1 fruit fly cellular context compared by ENCODE assay signal in genomic region chr2L:18785026-18785600, dm6.
A peak's percentile ranks its signal among the peaks of the same experiment; 100 is the strongest.
TF ChIP-seq lines count a peak whose summit lies in the region.

No protein-coding gene starts in this region.

TF ChIP-seq in whole organism, embryonic, 481 proteins besides CTCF, POLR2A, EP300 and RAD21 (continued from another document):
- TF ChIP-seq Stat92E (GFP tag; optimal IDR thresholded peaks at IDR 0.05; lab: Kevin White, UChicago) (no peak), tin (GFP tag; optimal IDR thresholded peaks at IDR 0.05; lab: Kevin White, UChicago) (no peak), CG3838 (GFP tag; optimal IDR thresholded peaks at IDR 0.05; lab: Kevin White, UChicago) (no peak), Dip2 (GFP tag; IDR thresholded peaks at IDR 0.05; lab: Robert Waterston, UW) (no peak), B-H2 (GFP tag; optimal IDR thresholded peaks at IDR 0.05; lab: Kevin White, UChicago) (no peak), cad (GFP tag; optimal IDR thresholded peaks at IDR 0.05; lab: Kevin White, UChicago) (no peak), wek (GFP tag; optimal IDR thresholded peaks at IDR 0.05; lab: Kevin White, UChicago) (no peak), Lim3 (GFP tag; IDR thresholded peaks at IDR 0.05; lab: Robert Waterston, UW) (no peak), pum (GFP tag; optimal IDR thresholded peaks at IDR 0.05; lab: Kevin White, UChicago) (no peak), D (optimal IDR thresholded peaks at IDR 0.05; lab: Kevin White, UChicago) (no peak), D (GFP tag; optimal IDR thresholded peaks at IDR 0.05; lab: Kevin White, UChicago) (peak; percentile 12), sim (GFP tag; IDR thresholded peaks at IDR 0.05; lab: Robert Waterston, UW) (no peak), CG13123 (GFP tag; optimal IDR thresholded peaks at IDR 0.05; lab: Kevin White, UChicago) (no peak), gcm (GFP tag; optimal IDR thresholded peaks at IDR 0.05; lab: Kevin White, UChicago) (peak; percentile 27), Lpt (GFP tag; optimal IDR thresholded peaks at IDR 0.05; lab: Kevin White, UChicago) (no peak), amos (GFP tag; IDR thresholded peaks at IDR 0.05; lab: Robert Waterston, UW; ENCODE audit: partially characterized antibody) (no peak), CG3995 (GFP tag; optimal IDR thresholded peaks at IDR 0.05; lab: Kevin White, UChicago) (no peak), caup (GFP tag; optimal IDR thresholded peaks at IDR 0.05; lab: Kevin White, UChicago; ENCODE audit: severe bottlenecking) (no peak), Atf3 (GFP tag; optimal IDR thresholded peaks at IDR 0.05; lab: Kevin White, UChicago) (no peak), Kr (GFP tag; optimal IDR thresholded peaks at IDR 0.05; lab: Kevin White, UChicago) (peak; percentile 91), CG3407 (GFP tag; optimal IDR thresholded peaks at IDR 0.05; lab: Kevin White, UChicago) (no peak), schlank (tag; optimal IDR thresholded peaks at IDR 0.05; lab: Kevin White, UChicago) (no peak), CG2199 (GFP tag; IDR thresholded peaks at IDR 0.05; lab: Robert Waterston, UW) (0 out of 3 replicates have a peak, but pooled peaks have one; percentile 30), sna (GFP tag; IDR thresholded peaks at IDR 0.05; lab: Robert Waterston, UW; ENCODE audit: partially characterized antibody) (no peak), z (GFP tag; IDR thresholded peaks at IDR 0.05; lab: Robert Waterston, UW) (no peak), Hmr (GFP tag; optimal IDR thresholded peaks at IDR 0.05; lab: Kevin White, UChicago) (no peak), Meics (GFP tag; optimal IDR thresholded peaks at IDR 0.05; lab: Kevin White, UChicago) (no peak), ac (GFP tag; optimal IDR thresholded peaks at IDR 0.05; lab: Kevin White, UChicago) (peak; percentile 40), Ets65A (GFP tag; lab: Kevin White, UChicago) (no peak), CG4328 (GFP tag; optimal IDR thresholded peaks at IDR 0.05; lab: Kevin White, UChicago) (no peak), sqz (GFP tag; optimal IDR thresholded peaks at IDR 0.05; lab: Kevin White, UChicago) (no peak), jigr1 (GFP tag; IDR thresholded peaks at IDR 0.05; lab: Robert Waterston, UW) (no peak), sd (tag; optimal IDR thresholded peaks at IDR 0.05; lab: Kevin White, UChicago) (no peak), btn (GFP tag; optimal IDR thresholded peaks at IDR 0.05; lab: Kevin White, UChicago) (no peak), Asciz (GFP tag; optimal IDR thresholded peaks at IDR 0.05; lab: Kevin White, UChicago) (no peak), gt (GFP tag; IDR thresholded peaks at IDR 0.05; lab: Robert Waterston, UW) (no peak), ara (GFP tag; IDR thresholded peaks at IDR 0.05; lab: Robert Waterston, UW) (no peak), CG11723 (GFP tag; optimal IDR thresholded peaks at IDR 0.05; lab: Kevin White, UChicago) (no peak), CG3847 (GFP tag; IDR thresholded peaks at IDR 0.05; lab: Robert Waterston, UW) (no peak), Hey (tag; optimal IDR thresholded peaks at IDR 0.05; lab: Kevin White, UChicago) (no peak), CG33213 (GFP tag; optimal IDR thresholded peaks at IDR 0.05; lab: Kevin White, UChicago) (no peak)
TF ChIP-seq in whole organism, embryonic: peak in this region for 12.
